Fruit fly (Drosophila melanogaster): Measurements from ENCODE around the gene Ance-2.

Gene Ance-2

DNA sequence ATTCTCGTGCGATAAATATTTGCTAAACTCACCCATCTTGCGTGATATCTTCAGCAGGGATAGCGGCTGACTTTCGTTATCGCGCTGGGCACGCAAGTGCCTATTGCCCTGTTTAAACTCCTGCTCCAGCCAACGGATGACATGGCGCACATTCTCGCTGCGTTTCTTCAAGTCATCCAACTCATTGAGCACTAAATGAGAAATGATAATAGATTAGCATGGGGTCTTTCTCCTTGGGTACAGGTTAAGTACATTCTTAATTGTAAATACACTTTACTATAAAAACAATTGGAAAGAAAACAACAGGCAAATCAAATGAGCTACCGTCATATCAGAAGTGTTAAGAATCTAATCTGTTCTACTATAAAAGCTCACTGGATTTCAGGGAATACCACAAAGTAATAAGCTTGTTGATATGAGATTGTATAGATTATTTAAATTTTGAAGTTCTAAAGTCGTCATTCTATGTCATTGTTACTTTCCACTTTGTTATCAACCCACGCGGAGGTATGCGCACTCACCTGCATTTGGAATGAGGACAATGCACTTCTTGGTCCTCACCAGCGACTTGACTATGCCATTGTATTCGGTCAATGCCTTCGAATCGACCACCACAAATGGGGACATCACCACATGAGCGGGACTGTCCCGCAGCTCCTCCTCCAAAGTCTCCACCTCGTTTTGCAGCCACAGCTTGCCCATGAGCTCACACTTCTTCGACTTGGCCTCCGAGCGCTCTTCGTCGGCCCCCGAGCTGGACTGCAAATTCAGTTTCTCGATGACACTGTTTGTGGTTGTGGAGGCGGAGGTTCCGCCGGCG is 8.8 kb upstream of the Ance-2 start:
- no peak for TF ChIP-seq CG17801 (GFP tag; optimal IDR thresholded peaks at IDR 0.05; ENCODE audit: partially characterized antibody)

DNA sequence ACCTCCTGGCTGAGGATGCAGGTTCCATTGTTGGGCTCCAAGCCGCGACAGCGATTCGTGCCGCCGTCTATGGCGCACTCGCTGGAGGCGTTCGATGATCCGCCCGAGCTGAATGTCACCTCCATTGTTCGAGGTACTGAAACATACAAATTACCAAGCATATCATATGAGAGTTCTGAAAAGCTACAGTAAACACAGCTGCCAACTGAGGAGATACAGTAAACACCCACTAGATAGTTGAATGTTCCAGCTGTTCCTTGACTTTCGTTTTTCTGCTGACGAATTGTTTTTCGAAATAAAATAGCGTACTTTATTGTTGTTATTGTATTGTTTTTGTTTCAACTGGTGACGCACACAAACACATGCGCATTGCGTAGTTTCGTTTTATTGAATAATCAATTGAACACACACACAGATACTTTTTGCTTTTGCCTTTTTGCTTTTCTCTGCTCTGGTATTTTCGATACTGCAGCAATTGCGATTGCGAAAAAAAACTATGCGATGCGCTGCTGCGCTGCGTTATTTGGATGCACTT is 5.3 kb upstream of the Ance-2 start:
- no peak for TF ChIP-seq CG17801 (GFP tag; optimal IDR thresholded peaks at IDR 0.05; ENCODE audit: partially characterized antibody)

DNA sequence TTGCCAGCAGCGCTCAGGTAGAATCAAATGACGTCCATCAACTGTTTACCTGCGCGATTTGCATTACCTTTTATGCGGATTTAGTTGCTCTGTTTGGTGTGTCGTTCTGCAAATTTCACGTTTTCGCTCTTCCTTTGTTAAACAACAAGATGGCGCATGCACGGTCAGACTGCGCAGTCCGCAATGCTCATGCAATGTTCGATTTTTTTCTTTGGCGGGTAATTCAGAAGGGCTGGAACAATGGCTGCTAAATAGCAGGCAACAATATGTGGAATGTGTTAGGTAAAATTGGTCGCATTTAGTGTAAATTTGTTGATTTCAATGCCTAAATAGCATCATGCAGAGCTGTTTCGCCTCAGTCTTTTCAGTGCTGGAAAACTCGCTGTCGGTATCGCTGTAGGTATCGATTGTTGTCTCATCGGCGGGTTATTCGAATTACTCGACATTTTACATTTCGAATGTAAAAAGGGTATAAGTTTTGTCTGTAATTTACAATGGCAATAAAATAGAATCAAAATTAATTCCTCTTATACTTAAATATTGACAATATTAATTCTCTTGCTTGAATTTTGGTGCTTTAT is 4.7 kb upstream of the Ance-2 start, which contains the start of gene Smg5:
Gene Smg5, minus strand, starts transcription at position 331 of the 581 bp plus-strand sequence.
- TF ChIP-seq CG17801 (GFP tag; optimal IDR thresholded peaks at IDR 0.05; ENCODE audit: partially characterized antibody) = peak; percentile 89

DNA sequence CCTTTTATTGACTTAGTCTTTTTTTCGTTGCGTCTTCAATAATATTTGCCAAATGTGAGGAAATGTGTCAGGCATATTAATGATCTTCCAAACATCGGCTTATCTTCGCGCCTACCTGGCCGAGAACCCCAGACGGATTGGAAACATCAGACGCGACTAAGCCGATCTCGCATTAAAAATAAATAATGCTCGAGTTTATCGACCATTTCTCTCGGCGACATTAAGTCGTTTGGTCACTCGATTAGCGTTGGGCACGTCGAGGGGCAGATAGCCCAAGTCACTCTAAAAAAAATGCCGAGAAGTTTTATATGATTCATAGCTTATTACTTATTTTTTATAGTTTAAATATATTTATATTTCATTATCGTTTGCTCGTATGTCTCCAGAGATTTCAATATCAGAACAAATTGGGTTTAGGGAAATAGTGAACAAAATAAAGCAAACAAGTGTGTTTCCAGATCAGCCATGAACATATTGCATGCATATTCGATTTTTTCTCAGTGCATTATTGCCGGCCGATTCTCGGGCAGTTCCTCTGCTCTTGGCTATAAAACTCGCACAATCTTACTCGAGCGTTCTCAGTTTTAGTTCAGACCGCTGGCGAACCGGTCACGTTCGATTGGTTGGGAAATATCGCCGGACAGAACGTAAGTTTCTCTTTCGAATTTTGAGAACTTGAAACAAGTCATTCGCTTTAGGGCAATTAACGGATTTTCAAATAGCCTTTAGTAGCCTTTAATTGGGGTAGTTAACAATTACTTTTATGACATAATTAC is 3.9 kb upstream of the Ance-2 start, which contains the start of gene Ance:
Gene Ance, plus strand, starts transcription at position 574 of the 776 bp plus-strand sequence.
- no peak for TF ChIP-seq CG17801 (GFP tag; optimal IDR thresholded peaks at IDR 0.05; ENCODE audit: partially characterized antibody)

DNA sequence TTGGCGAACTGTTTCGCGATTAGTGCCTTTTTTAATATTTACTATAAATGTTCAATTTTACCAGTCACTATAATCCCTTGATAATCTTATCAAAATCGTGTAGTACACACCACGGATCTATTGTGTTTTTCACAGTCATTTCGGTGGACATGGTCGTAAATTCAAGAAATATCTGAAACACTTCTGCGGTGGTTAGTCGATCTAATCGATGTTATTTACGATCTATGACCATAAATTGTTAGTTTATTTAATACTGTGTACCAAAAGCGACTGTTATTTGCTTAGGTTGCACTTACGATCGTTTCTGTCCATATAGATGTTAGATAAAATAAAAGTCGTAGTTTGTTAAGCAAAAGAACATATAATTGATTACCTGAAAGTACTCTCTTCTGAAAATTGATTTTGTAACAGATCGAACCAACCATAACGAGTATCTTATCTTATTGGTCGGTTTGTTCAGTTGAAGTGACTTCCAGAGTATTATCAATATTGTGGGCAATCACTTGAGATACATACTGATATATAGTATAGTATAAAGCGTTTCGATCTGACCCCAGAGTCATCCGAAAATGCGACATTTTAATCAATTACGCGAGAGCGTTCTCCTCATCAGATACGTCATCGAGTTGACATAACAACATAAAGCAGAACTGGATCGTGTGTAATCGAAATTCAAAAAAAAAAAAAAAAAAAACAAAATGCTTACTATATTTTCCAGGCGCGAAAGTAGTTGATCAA is 3.1 kb upstream of the Ance-2 start:
- no peak for TF ChIP-seq CG17801 (GFP tag; optimal IDR thresholded peaks at IDR 0.05; ENCODE audit: partially characterized antibody)

DNA sequence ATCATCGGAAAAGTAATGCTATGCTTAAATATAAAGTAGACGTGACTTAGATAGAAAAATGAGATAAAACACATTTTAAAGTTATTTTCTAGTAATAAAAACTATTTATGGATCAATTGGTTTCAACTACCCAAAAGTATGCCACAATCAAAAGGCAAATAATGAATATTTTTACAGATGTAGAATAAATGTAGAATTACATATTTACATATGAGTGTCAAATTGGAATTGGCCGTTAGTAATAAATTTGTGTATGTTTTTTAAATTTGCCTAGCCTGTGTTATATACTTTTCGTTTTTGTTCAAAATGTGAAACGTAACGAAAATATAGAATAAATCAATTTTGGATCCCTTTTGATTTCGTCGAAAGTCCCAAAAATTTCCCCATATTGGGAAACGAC is 2.6 kb downstream of the Ance-2 start, which contains the start of gene Acyp:
Gene Acyp, plus strand, starts transcription at position 301 of the 400 bp plus-strand sequence.
- TF ChIP-seq CG17801 (GFP tag; optimal IDR thresholded peaks at IDR 0.05; ENCODE audit: partially characterized antibody) = no peak

DNA sequence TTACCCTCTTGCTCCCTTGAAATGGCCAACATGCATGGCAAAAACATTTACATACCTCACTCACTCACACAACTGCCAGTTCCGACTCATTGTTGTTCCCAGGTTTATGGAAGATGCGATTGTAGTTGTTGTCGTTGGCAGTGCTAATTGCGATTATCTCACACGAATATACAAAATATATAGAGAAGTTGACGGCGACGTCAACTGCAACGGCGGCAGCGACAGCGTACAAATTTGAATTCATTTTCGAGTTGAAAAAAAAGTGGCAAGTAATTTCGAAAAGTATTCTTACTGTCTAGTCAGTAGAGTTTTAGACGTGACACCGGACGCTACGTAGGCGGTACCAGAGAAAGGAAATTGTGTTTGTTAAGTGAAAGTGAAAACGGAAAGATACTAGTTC is 5.3 kb downstream of the Ance-2 start, which contains the start of gene Ance-3:
Gene Ance-3, plus strand, starts transcription at position 301 of the 400 bp plus-strand sequence.
- no peak for TF ChIP-seq CG17801 (GFP tag; optimal IDR thresholded peaks at IDR 0.05; ENCODE audit: partially characterized antibody)

DNA sequence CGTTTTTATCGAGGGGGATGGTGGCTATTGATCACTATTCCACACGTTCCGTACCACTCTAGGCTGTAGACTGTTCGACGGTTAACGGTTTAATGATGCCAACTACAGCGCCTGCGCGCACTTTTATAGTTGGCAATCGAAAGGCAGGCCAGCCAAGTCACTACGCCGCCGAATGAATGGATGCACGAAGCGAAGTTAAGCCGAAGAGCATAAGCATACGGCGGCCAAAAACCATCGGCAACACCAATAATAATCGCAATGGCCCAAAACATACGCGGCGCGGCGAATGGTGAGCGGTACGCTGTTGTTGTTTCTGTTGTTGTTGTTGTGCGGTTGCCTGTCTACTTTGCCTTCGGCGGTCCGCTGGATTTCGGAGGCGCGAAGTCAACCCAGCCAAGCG is 14.3 kb downstream of the Ance-2 start, which contains the start of gene Vajk1:
Gene Vajk1, minus strand, starts transcription at position 101 of the 400 bp plus-strand sequence.
- no peak for TF ChIP-seq CG17801 (GFP tag; optimal IDR thresholded peaks at IDR 0.05; ENCODE audit: partially characterized antibody)

DNA sequence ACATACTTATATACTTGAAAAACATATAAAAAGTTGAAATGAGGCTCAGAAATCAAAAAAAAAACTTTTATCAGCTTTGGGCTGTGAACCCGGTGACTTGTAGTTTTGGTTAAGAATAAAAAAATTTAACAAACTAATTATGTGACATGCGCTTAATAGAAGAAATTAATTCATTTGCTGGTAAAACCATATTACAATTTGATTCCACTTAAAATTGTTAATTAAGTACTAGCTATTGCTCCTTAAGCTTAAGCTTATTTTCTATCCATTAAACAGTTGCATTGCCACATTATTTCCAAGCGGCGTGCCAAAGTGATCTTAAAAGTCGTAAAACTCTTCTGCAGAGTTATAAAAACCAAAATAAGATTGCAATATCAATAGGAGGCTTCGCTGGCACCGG is 14.9 kb downstream of the Ance-2 start:
- TF ChIP-seq CG17801 (GFP tag; optimal IDR thresholded peaks at IDR 0.05; ENCODE audit: partially characterized antibody) = no peak

DNA sequence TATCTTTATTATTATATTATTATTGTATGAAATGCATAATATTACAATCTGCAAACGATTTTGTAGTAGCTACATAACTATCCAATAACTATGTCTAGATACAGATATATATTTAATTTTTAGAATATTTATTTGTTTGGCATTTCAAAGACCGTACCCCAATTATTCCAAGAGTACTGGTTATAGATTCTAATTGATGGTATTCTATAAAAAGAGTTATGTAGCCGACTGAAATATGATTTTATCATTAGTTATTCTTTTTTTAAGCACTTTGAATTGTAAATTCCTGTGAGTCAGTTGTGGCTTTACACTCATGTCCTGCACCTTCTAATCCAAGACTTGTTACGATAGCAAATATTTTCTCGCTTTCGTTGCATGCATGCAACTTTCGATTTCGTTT is 16.6 kb downstream of the Ance-2 start:
- no peak for TF ChIP-seq CG17801 (GFP tag; optimal IDR thresholded peaks at IDR 0.05; ENCODE audit: partially characterized antibody)

DNA sequence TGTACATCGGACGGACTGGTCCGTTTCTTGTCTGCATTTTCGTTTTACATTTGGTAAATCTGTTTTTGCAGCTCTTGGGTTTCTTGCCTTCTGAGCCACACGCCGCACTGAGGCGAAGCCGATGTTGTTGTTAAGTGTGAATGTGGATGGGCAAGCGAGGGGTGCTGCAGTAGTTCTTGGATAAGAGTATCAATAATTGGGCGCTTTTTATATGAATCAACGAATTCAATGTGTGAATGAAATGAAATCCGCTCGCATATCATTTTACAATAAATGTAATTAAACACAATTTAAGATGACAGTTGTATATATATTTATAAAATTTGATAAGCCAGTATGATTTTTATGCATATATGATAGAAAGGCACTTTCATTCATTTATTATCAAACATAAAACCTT is 19.3 kb downstream of the Ance-2 start:
- TF ChIP-seq CG17801 (GFP tag; optimal IDR thresholded peaks at IDR 0.05; ENCODE audit: partially characterized antibody) = no peak

DNA sequence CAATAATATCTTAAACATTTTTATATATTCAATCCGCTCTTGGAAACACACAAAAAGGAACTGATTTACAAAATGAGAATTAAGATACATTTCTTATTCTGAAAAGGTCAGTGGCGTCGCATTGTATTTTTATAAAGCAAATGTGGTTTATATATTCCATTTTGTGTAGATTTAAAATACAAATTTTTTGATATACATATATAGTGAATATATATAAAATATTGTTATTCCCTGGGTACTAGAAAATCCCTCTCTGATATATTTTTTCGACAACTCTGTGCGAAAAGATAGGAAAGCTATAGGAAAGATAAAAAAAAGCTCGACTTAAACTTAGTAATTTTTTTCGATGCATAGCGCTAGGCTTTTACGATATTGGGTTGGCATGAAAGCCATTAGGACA is 22.2 kb downstream of the Ance-2 start, which contains the start of gene CG42711:
Gene CG42711, minus strand, starts transcription at position 45 of the 400 bp plus-strand sequence.
- TF ChIP-seq CG17801 (GFP tag; optimal IDR thresholded peaks at IDR 0.05; ENCODE audit: partially characterized antibody) = no peak

DNA sequence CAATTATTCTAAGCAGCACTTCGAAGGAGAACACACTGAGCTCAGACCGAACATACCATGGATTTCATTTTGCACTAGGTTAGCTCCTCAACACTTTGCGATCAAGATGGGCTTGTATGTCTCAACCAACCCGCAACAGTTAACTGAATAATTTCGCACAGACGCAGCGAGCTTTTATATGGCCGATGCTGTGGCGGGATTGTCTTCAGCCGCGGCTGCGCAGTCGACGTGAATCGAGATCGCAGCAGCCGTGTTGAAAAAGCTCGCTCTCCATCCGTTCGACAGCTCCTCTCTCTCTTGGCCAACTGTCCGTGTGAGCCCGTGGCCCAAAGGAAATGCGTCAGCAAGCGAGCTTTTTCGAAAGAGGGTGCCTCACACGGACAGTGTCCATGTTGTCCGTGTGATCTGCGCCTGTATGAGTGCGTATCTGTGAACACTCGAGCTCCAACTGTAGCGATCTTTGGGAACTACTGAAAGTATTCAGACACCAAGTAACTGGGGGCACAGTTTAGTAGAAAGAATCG is 25.5 kb downstream of the Ance-2 start, which contains the start of gene Vajk2:
Gene Vajk2, minus strand, starts transcription at position 151 of the 524 bp plus-strand sequence.
- no peak for TF ChIP-seq CG17801 (GFP tag; optimal IDR thresholded peaks at IDR 0.05; ENCODE audit: partially characterized antibody)

DNA sequence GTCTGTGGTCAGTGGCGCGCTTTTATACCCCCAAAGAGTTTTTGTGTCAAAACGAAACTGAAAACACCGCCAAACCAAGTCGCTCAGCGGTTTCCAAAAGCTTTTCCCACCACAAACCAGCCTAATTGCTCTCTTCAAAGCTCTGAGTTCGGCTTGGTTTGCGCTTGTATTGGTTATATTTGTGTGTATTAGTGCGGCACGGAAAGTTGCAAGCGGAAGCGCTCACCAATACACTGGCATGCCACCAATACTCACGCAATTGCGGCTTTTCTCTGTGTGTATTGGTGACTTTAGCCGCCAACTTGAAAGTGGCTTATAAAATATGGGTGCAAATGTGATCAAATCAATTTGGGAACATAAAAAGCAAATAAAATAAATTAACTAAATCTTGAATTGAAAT is 38.3 kb downstream of the Ance-2 start, which contains the start of gene Vajk3:
Gene Vajk3, minus strand, starts transcription at position 1 of the 400 bp plus-strand sequence.
- TF ChIP-seq CG17801 (GFP tag; optimal IDR thresholded peaks at IDR 0.05; ENCODE audit: partially characterized antibody) = no peak
